Worm (Caenorhabditis elegans) whole organism, L4 larva: Measurements from ENCODE around the gene T13F3.4.
A peak's percentile ranks its signal among the peaks of the same experiment; 100 is the strongest.

Source experiments
- F37D6.2 ChIP-seq: sonication (generic microtip); optimal IDR thresholded peaks from 2 replicates; lab custom pipeline; 2016; ENCODE audit warnings: mild to moderate bottlenecking, missing genetic modification characterization, missing compliant biosample characterization
- F49E8.2 ChIP-seq: sonication (generic microtip); optimal IDR thresholded peaks from 2 replicates; lab custom pipeline; 2016; ENCODE audit warnings: missing compliant biosample characterization, mild to moderate bottlenecking, missing genetic modification characterization, borderline replicate concordance
- T26A8.4 ChIP-seq: fragments of 200-800 bp; sonication (Bioruptor generic); IDR thresholded peaks from 2 replicates; pipeline ENCODE4 v1.3.6; 2022; ENCODE audit warnings: missing genetic modification characterization, missing compliant biosample characterization
- Y75B8A.6 ChIP-seq: fragments of 200-800 bp; sonication (Bioruptor generic); IDR thresholded peaks from 2 replicates; pipeline ENCODE4 v1.3.6; 2022; ENCODE audit warnings: missing genetic modification reagents, missing genetic modification characterization, missing compliant biosample characterization
- ZK337.2 ChIP-seq: fragments of 200-800 bp; sonication (Bioruptor generic); IDR thresholded peaks from 2 replicates; pipeline ENCODE4 v1.3.6; 2022; ENCODE audit warnings: missing genetic modification reagents, missing genetic modification characterization, missing compliant biosample characterization
- ZK546.5 ChIP-seq, 2 experiments: sonication (generic microtip); optimal IDR thresholded peaks; 2 replicates each; lab custom pipeline; 2017; ENCODE audit warnings: missing biosample characterization in 2 of 2, missing genetic modification characterization in 2 of 2
- ces-1 ChIP-seq: fragments of 150-350 bp; sonication (generic microtip); optimal IDR thresholded peaks from 4 replicates; lab custom pipeline; 2014; ENCODE audit warnings: missing biosample characterization, missing genetic modification reagents, missing genetic modification characterization
- daf-8 ChIP-seq: fragments of 200-800 bp; sonication (Bioruptor generic); IDR thresholded peaks from 2 replicates; pipeline ENCODE4 v1.3.6; 2022; ENCODE audit warnings: missing genetic modification characterization, missing compliant biosample characterization
- dve-1 ChIP-seq: sonication (generic microtip); optimal IDR thresholded peaks from 2 replicates; lab custom pipeline; 2017; ENCODE audit warnings: antibody characterized with exemption, mild to moderate bottlenecking, missing genetic modification characterization, missing compliant biosample characterization; ENCODE audit not compliant: insufficient read depth
- hif-1 ChIP-seq, 2 experiments: sonication (generic microtip); optimal IDR thresholded peaks; 2 replicates each; lab custom pipeline; 2016 to 2017; ENCODE audit warnings: missing compliant biosample characterization in 2 of 2, missing genetic modification characterization in 2 of 2, missing genetic modification reagents in 2 of 2, missing genotype in 2 of 2, mild to moderate bottlenecking in 1 of 2
- lim-7 ChIP-seq: fragments of 200-800 bp; sonication (Bioruptor generic); IDR thresholded peaks from 2 replicates; pipeline ENCODE4 v1.3.6; 2022; ENCODE audit warnings: missing genetic modification characterization, missing compliant biosample characterization
- lin-29 ChIP-seq: fragments of 200-800 bp; sonication (Bioruptor generic); IDR thresholded peaks from 2 replicates; pipeline ENCODE4 v1.3.6; 2022; ENCODE audit warnings: missing genetic modification reagents, missing genetic modification characterization, missing compliant biosample characterization
- lin-38 ChIP-seq: fragments of 200-800 bp; sonication (Bioruptor generic); IDR thresholded peaks from 2 replicates; pipeline ENCODE4 v1.3.6; 2022; ENCODE audit warnings: missing genetic modification reagents, missing genetic modification characterization, missing compliant biosample characterization
- lir-3 ChIP-seq: sonication (generic microtip); optimal IDR thresholded peaks from 2 replicates; lab custom pipeline; 2016; ENCODE audit warnings: mild to moderate bottlenecking, missing genetic modification characterization, missing compliant biosample characterization
- lsy-2 ChIP-seq, 2 experiments: fragments of 150-350 bp in 1 of 2; sonication (generic microtip) in 1 of 2; optimal IDR thresholded peaks; 2 replicates each; lab custom pipeline; 2014 to 2017; ENCODE audit warnings: missing biosample characterization in 2 of 2, missing genetic modification characterization in 2 of 2
- mes-2 ChIP-seq: sonication (generic microtip); optimal IDR thresholded peaks from 2 replicates; lab custom pipeline; 2016; ENCODE audit warnings: missing genotype, mild to moderate bottlenecking, missing genetic modification characterization, missing compliant biosample characterization; ENCODE audit not compliant: poor library complexity, severe bottlenecking
- mxl-3 ChIP-seq: fragments of 200-800 bp; sonication (Bioruptor generic); optimal IDR thresholded peaks from 2 replicates; lab custom pipeline; 2018; ENCODE audit warnings: mild to moderate bottlenecking, missing genetic modification characterization, missing compliant biosample characterization
- nhr-102 ChIP-seq: sonication (generic microtip); optimal IDR thresholded peaks from 2 replicates; lab custom pipeline; 2016; ENCODE audit warnings: mild to moderate bottlenecking, missing genetic modification characterization, moderate library complexity, missing compliant biosample characterization
- nhr-11 ChIP-seq: fragments of 150-350 bp; optimal IDR thresholded peaks from 2 replicates; lab custom pipeline; 2014; ENCODE audit warnings: missing biosample characterization, missing genetic modification characterization
- nhr-28 ChIP-seq: fragments of 150-350 bp; optimal IDR thresholded peaks from 2 replicates; lab custom pipeline; 2014; ENCODE audit warnings: missing biosample characterization, missing genetic modification characterization
- nhr-6 ChIP-seq: fragments of 150-350 bp; optimal IDR thresholded peaks from 2 replicates; lab custom pipeline; 2014; ENCODE audit warnings: missing biosample characterization, missing genetic modification characterization
- rbr-2 ChIP-seq: sonication (generic microtip); optimal IDR thresholded peaks from 2 replicates; lab custom pipeline; 2016; ENCODE audit warnings: missing genotype, missing genetic modification characterization, missing compliant biosample characterization
- sdz-12 ChIP-seq: fragments of 200-800 bp; sonication (Bioruptor generic); optimal IDR thresholded peaks from 2 replicates; lab custom pipeline; 2018; ENCODE audit warnings: mild to moderate bottlenecking, missing genetic modification characterization, missing compliant biosample characterization
- set-16 ChIP-seq: fragments of 200-800 bp; sonication (Bioruptor generic); IDR thresholded peaks from 2 replicates; pipeline ENCODE4 v1.3.6; 2022; ENCODE audit warnings: missing genetic modification reagents, missing genetic modification characterization, missing compliant biosample characterization
- skn-1 ChIP-seq: fragments of 150-350 bp; optimal IDR thresholded peaks from 2 replicates; lab custom pipeline; 2014; ENCODE audit warnings: missing biosample characterization, missing genetic modification characterization
- snpc-1.2 ChIP-seq: fragments of 200-800 bp; sonication (Bioruptor generic); IDR thresholded peaks from 2 replicates; pipeline ENCODE4 v1.3.6; 2022; ENCODE audit warnings: missing genetic modification reagents, missing genetic modification characterization, missing compliant biosample characterization
- snpc-4 ChIP-seq: fragments of 150-350 bp; optimal IDR thresholded peaks from 2 replicates; lab custom pipeline; 2014; ENCODE audit warnings: missing biosample characterization, missing genetic modification characterization
- tra-1 ChIP-seq: fragments of 200-800 bp; sonication (Bioruptor generic); IDR thresholded peaks from 2 replicates; pipeline ENCODE4 v1.3.6; 2022; ENCODE audit warnings: missing genetic modification reagents, missing genetic modification characterization, missing compliant biosample characterization
- unc-130 ChIP-seq: sonication (generic microtip); optimal IDR thresholded peaks from 2 replicates; lab custom pipeline; 2016; ENCODE audit warnings: missing genetic modification reagents, missing genetic modification characterization, missing compliant biosample characterization
- unc-39 ChIP-seq: sonication (generic microtip); optimal IDR thresholded peaks from 2 replicates; lab custom pipeline; 2017; ENCODE audit warnings: missing biosample characterization, missing genetic modification characterization
- unc-62 ChIP-seq, 3 experiments: fragments of 150-350 bp in 1 of 3; sonication (generic microtip); optimal IDR thresholded peaks in 2 of 3; peaks in 1 of 3; 1 replicate in 1 of 3; 2 replicates in 2 of 3; lab custom pipeline; 2014 to 2017; ENCODE audit warnings: missing biosample characterization in 3 of 3, missing genetic modification characterization in 3 of 3, missing genetic modification reagents in 3 of 3, missing genotype in 1 of 3
- vab-7 ChIP-seq: fragments of 200-800 bp; sonication (Bioruptor generic); IDR thresholded peaks from 2 replicates; pipeline ENCODE4 v1.3.6; 2022; ENCODE audit warnings: missing genetic modification reagents, missing genetic modification characterization, missing compliant biosample characterization
- ztf-7 ChIP-seq: fragments of 150-350 bp; optimal IDR thresholded peaks from 2 replicates; lab custom pipeline; 2014; ENCODE audit warnings: missing biosample characterization, missing genetic modification characterization

Gene T13F3.4

DNA sequence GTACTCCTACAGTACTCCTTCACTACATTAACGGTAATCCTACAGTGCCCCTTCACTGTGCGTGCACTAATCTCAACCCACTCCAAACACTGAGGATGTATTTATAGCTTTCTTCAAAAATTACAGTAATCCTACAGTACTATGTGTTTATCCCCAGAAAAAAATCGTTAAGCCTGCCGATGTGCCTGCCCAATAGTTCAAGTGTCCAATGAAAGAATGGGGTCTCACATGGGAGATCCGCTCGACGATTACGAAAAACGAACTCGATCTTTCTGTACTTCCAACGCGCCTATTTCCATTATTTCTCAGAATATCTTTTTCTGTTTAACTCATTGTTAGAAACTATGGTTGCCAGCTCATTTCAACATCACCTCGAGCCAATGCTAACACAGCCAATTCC lies 8.3 kb downstream of the T13F3.4 start, which contains the start of gene nhr-218:
nhr-218 (plus strand) TSS at position 301 of the 400 bp plus-strand sequence.
- TF ChIP-seq unc-62 (GFP tag; optimal IDR thresholded peaks at IDR 0.05 in 1 of 2; lab: Kevin White, UChicago) (peak in 1 of 2 experiments; percentile 33), unc-62 (tag; optimal IDR thresholded peaks at IDR 0.05; lab: Kevin White, UChicago) (no peak), Y75B8A.6 (GFP tag; lab: Robert Waterston, UW) (no peak)

DNA sequence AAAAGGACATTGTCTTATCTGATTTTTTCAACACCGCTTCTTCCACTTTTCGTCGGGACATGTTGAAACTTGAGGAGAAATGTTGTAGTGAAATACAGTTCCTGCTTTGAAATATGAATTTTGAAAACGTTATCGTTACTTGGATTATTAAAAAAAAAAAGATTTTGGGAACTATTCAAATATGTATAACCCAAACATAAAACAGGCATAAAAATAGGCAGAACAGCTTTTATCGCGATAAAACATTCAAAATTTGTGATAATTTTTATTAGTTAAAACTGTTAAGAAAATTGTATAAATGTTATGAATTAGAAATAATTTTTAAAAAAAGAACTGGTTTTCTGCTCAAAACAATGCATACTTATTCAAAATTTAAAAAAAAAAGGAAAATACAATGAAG lies 10.0 kb downstream of the T13F3.4 start, which contains the start of gene bgnt-1.3:
bgnt-1.3 (minus strand) TSS at position 101 of the 400 bp plus-strand sequence.
- no peak for TF ChIP-seq skn-1 (tag; lab: Kevin White, UChicago)
- TF ChIP-seq nhr-6 (tag; lab: Kevin White, UChicago): no peak
- no peak for TF ChIP-seq tra-1 (GFP tag; lab: Robert Waterston, UW)

DNA sequence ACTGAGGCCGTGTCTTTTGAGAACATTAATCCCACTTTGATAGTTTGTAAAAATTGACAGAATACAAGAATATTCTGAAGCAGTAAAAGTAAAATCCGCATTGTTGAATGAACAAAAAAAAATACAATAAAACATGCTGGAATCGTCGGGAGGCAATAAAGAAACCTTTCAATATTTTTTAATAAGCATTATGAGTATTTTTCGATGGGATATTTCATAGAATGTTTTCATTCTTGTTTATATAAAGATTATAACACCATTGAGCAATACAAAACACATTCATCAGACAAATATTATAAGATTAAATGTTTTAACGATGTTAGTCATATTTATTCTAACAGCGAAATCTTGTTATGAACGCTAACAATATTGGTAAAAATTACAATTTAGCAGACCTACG lies 12.7 kb downstream of the T13F3.4 start, which contains the start of gene gcy-20:
gcy-20 (minus strand) TSS at position 101 of the 400 bp plus-strand sequence.
- TF ChIP-seq ZK337.2 (GFP tag; lab: Robert Waterston, UW): no peak
- no peak for TF ChIP-seq F49E8.2 (tag; lab: Kevin White, UChicago)
- no peak for TF ChIP-seq nhr-102 (tag; lab: Kevin White, UChicago)
- no peak for TF ChIP-seq mxl-3 (GFP tag; lab: Kevin White, UChicago)
- no peak for TF ChIP-seq T26A8.4
- TF ChIP-seq set-16: no peak
- TF ChIP-seq dve-1 (tag; lab: Kevin White, UChicago): no peak

DNA sequence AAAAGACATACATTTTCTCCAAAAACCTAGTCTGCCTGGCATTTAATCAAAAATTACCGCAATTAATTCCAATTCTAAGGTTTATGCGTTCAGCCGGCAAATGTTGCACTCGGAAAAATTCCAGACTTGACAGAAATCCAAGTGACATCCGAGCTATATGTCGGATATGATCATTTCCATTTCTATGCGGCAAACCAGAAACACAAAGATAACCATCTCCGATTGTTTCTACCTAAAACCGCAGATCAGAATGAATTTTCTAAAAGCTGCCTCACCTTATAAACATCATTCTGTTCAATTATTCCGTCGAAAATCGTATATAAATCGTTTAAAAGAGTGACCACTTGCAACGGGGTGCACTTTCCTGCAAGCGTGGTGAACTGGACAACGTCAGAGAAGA lies 17.3 kb downstream of the T13F3.4 start:
- TF ChIP-seq mes-2 (no peak), unc-130 (GFP tag; lab: Kevin White, UChicago) (no peak), sdz-12 (GFP tag; lab: Kevin White, UChicago) (no peak), lsy-2 (tag; optimal IDR thresholded peaks at IDR 0.05; lab: Kevin White, UChicago) (no peak), snpc-1.2 (no peak), lim-7 (GFP tag; lab: Robert Waterston, UW) (no peak), daf-8 (GFP tag; lab: Robert Waterston, UW) (no peak), F37D6.2 (tag; lab: Kevin White, UChicago) (no peak), mxl-3 (GFP tag; lab: Kevin White, UChicago) (no peak), lin-38 (no peak), ztf-7 (tag; lab: Kevin White, UChicago) (no peak), nhr-28 (tag; lab: Kevin White, UChicago) (no peak), skn-1 (tag; lab: Kevin White, UChicago) (no peak), lir-3 (tag; lab: Kevin White, UChicago) (no peak)

DNA sequence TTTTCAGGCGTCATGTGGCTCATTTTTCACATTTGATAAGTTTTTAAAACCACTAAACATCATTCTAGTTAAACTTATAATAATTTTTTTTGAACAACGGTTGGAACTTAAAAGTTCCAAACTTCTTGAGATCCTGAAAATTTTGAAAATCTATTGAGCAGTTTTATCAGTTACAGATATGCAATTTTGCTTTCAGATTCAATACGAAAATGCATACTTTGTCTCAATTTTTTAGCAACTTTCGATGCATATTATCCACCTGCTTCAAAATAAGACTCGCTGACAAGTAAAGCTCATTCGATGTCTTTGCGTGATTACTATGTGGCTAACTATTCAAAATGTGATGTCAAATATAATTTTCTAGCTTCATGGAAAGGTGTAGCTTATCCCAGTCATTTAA lies 19.8 kb downstream of the T13F3.4 start, which contains the start of gene srh-95:
srh-95 (plus strand) TSS at position 301 of the 400 bp plus-strand sequence.
- TF ChIP-seq vab-7 (GFP tag; lab: Robert Waterston, UW) (no peak), mes-2 (no peak), ZK546.5 (tag; optimal IDR thresholded peaks at IDR 0.05; lab: Kevin White, UChicago) (no peak), snpc-4 (tag; lab: Kevin White, UChicago) (no peak), nhr-11 (no peak), unc-39 (no peak), rbr-2 (tag; lab: Kevin White, UChicago) (no peak), hif-1 (tag; optimal IDR thresholded peaks at IDR 0.05; lab: Kevin White, UChicago) (no peak), mxl-3 (GFP tag; lab: Kevin White, UChicago) (no peak), snpc-1.2 (no peak), lin-29 (GFP tag; lab: Robert Waterston, UW) (no peak), ces-1 (GFP tag; lab: Kevin White, UChicago) (no peak)
